Worm (Caenorhabditis elegans) whole organism, midembryonic: ENCODE results near the gene F11C7.7.

ENCODE experiments used
- T22C8.4 ChIP-seq: fragments of 200-800 bp; sonication (Bioruptor generic); IDR thresholded peaks from 2 replicates; pipeline ENCODE4 v1.3.6; 2022; ENCODE audit warnings: missing genetic modification characterization, missing compliant biosample characterization
- flt-1 ChIP-seq: fragments of 200-800 bp; sonication (Bioruptor generic); IDR thresholded peaks from 2 replicates; pipeline ENCODE4 v1.3.6; 2022; ENCODE audit warnings: missing genetic modification characterization, missing compliant biosample characterization
- med-1 ChIP-seq: sonication (generic microtip); optimal IDR thresholded peaks from 2 replicates; lab custom pipeline; 2017; ENCODE audit warnings: missing genetic modification characterization, mild to moderate bottlenecking, missing compliant biosample characterization, antibody characterized with exemption, missing genetic modification reagents; ENCODE audit not compliant: insufficient read depth
- ref-1 ChIP-seq: fragments of 200-800 bp; sonication (Bioruptor generic); conservative IDR thresholded peaks from 2 replicates; pipeline ENCODE4 v1.3.6; 2022; ENCODE audit warnings: missing genetic modification reagents, missing genetic modification characterization, missing compliant biosample characterization
- ztf-23 ChIP-seq: fragments of 200-800 bp; sonication (Bioruptor generic); IDR thresholded peaks from 2 replicates; pipeline ENCODE4 v1.3.6; 2022; ENCODE audit warnings: missing genetic modification reagents, missing genetic modification characterization, missing compliant biosample characterization
- ztf-29 ChIP-seq: fragments of 200-800 bp; sonication (Bioruptor generic); IDR thresholded peaks from 2 replicates; pipeline ENCODE4 v1.3.6; 2022; ENCODE audit warnings: missing genetic modification reagents, missing genetic modification characterization, missing compliant biosample characterization

DNA sequence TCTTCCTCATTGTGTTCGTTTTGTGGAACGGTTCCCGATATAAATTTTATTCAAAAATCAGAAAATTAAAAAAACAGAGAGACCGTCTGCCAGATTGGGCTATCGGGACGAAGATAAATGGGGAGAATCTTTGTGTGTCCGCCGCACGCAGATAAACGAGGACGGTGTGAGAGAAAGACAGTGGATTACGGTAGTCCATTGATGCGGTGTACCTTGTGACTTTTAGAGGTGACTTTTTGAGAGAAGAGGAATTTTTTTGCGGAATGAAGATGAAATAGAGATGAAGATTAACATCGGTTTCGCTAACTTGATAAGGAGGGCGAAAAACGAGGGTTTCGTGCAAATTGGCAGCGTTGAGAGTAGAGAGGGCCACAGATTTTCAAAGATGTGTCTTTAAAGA, 29.4 kb downstream of the F11C7.7 start:
- no peak for TF ChIP-seq flt-1
- TF ChIP-seq ztf-29, result no peak
- no peak for TF ChIP-seq med-1 (GFP tag; lab: Kevin White, UChicago)
- no peak for TF ChIP-seq T22C8.4 (GFP tag; lab: Robert Waterston, UW)
- no peak for TF ChIP-seq ref-1
- no peak for TF ChIP-seq ztf-23 (GFP tag; lab: Robert Waterston, UW)
